Fruit fly (Drosophila melanogaster) whole organism: ENCODE measurements around the gene Aladin.

Experiments used
- Dll ChIP-seq: fragments of >200 bp; optimal IDR thresholded peaks from 2 replicates; lab custom pipeline; 2017
- psq ChIP-seq: fragments of >200 bp; optimal IDR thresholded peaks from 2 replicates; lab custom pipeline; 2017

DNA sequence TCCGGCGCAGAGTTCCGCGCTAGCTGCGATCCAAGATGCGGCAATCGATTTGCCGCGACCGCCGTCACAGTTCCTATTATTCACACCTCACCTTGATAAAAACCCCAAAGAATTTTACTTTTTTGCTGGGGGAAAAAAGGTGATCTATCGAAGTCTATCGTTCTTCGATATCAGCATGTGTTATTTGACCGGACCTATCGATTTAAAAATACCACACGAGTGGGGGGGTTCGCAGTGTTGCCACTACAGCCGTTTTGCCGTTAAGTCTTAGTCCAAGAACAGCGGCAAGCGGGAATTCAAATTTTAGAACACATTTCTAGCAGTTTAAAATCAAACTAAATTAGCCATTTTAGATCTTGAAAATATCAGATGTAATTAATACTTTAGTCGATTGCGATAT lies 41.0 kb upstream of the Aladin start, which contains the start of gene CG12121:
- no peak for TF ChIP-seq psq (lab: Kevin White, UChicago)
- TF ChIP-seq Dll = no peak
